Worm (Caenorhabditis elegans) whole organism, midembryonic: ENCODE measurements around the gene Y50D4A.4.
A peak's percentile ranks its signal among the peaks of the same experiment; 100 is the strongest.

Source experiments
- T22C8.4 ChIP-seq: fragments of 200-800 bp; sonication (Bioruptor generic); IDR thresholded peaks from 2 replicates; pipeline ENCODE4 v1.3.6; 2022; ENCODE audit warnings: missing genetic modification characterization, missing compliant biosample characterization
- cog-1 ChIP-seq: sonication (generic microtip); optimal IDR thresholded peaks from 2 replicates; lab custom pipeline; 2016; ENCODE audit warnings: missing genetic modification characterization, missing compliant biosample characterization
- flt-1 ChIP-seq: fragments of 200-800 bp; sonication (Bioruptor generic); IDR thresholded peaks from 2 replicates; pipeline ENCODE4 v1.3.6; 2022; ENCODE audit warnings: missing genetic modification characterization, missing compliant biosample characterization
- klf-2 ChIP-seq: fragments of 200-800 bp; sonication (Bioruptor generic); conservative IDR thresholded peaks from 2 replicates; pipeline ENCODE4 v1.3.6; 2022; ENCODE audit warnings: missing genetic modification reagents, missing genetic modification characterization, missing compliant biosample characterization
- med-1 ChIP-seq: sonication (generic microtip); optimal IDR thresholded peaks from 2 replicates; lab custom pipeline; 2017; ENCODE audit warnings: missing genetic modification characterization, mild to moderate bottlenecking, missing compliant biosample characterization, antibody characterized with exemption, missing genetic modification reagents; ENCODE audit not compliant: insufficient read depth
- ref-1 ChIP-seq: fragments of 200-800 bp; sonication (Bioruptor generic); conservative IDR thresholded peaks from 2 replicates; pipeline ENCODE4 v1.3.6; 2022; ENCODE audit warnings: missing genetic modification reagents, missing genetic modification characterization, missing compliant biosample characterization
- tab-1 ChIP-seq: fragments of 200-800 bp; sonication (Bioruptor generic); IDR thresholded peaks from 2 replicates; pipeline ENCODE4 v1.3.6; 2022; ENCODE audit warnings: missing genetic modification characterization, missing compliant biosample characterization
- ztf-23 ChIP-seq: fragments of 200-800 bp; sonication (Bioruptor generic); IDR thresholded peaks from 2 replicates; pipeline ENCODE4 v1.3.6; 2022; ENCODE audit warnings: missing genetic modification reagents, missing genetic modification characterization, missing compliant biosample characterization
- ztf-29 ChIP-seq: fragments of 200-800 bp; sonication (Bioruptor generic); IDR thresholded peaks from 2 replicates; pipeline ENCODE4 v1.3.6; 2022; ENCODE audit warnings: missing genetic modification reagents, missing genetic modification characterization, missing compliant biosample characterization

Y50D4A.4 gene

ce11 chrV:1195995-1196394, at the start of gene Y50D4A.4, which contains the start of gene wrb-1:
TSS of gene Y50D4A.4 (minus strand) at chrV:1196127.
TSS of gene wrb-1 (plus strand) at chrV:1196072.
- no peak for TF ChIP-seq ztf-23 (GFP tag; lab: Robert Waterston, UW)
- TF ChIP-seq klf-2: no peak
- no peak for TF ChIP-seq cog-1 (tag; lab: Kevin White, UChicago)
- TF ChIP-seq T22C8.4 (GFP tag; lab: Robert Waterston, UW): no peak
- no peak for TF ChIP-seq ztf-29 (GFP tag; lab: Robert Waterston, UW)
- no peak for TF ChIP-seq ref-1 (GFP tag; lab: Robert Waterston, UW)
- no peak for TF ChIP-seq med-1 (GFP tag; lab: Kevin White, UChicago)
- no peak for TF ChIP-seq flt-1
- TF ChIP-seq tab-1 (GFP tag; lab: Robert Waterston, UW): no peak

- TF ChIP-seq ztf-29 (GFP tag; lab: Robert Waterston, UW) (no peak), ztf-23 (GFP tag; lab: Robert Waterston, UW) (no peak), med-1 (GFP tag; lab: Kevin White, UChicago) (no peak), cog-1 (tag; lab: Kevin White, UChicago) (no peak), ref-1 (GFP tag; lab: Robert Waterston, UW) (no peak), tab-1 (GFP tag; lab: Robert Waterston, UW) (no peak), T22C8.4 (GFP tag; lab: Robert Waterston, UW) (no peak), klf-2 (no peak), flt-1 (no peak)
These were observed 48.2 kb upstream of the Y50D4A.4 start for ce11 chrV:1244021-1244708.

DNA sequence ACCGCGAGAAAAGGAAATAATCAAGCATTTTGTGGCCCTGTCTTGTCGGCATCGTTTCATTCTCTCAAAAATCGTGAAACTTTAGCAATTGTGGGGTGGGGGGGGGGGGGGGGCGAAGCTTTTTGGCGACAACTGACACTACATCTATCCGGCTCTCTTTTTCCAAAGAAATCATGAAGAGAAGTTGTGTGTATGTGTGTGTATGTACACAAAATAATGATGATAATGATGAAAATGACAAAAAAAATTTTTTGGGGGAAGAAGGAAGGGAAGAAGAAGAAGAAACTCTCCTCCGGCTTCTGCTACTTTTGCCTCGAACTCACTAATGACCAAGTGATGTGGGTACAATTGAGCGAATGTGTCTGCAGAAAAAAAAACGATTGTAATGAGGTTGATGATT, 47.1 kb upstream of the Y50D4A.4 start:
- TF ChIP-seq ztf-29 (GFP tag; lab: Robert Waterston, UW) (no peak), tab-1 (GFP tag; lab: Robert Waterston, UW) (no peak), flt-1 (no peak), T22C8.4 (GFP tag; lab: Robert Waterston, UW) (no peak), med-1 (GFP tag; lab: Kevin White, UChicago) (no peak), ztf-23 (GFP tag; lab: Robert Waterston, UW) (no peak), ref-1 (GFP tag; lab: Robert Waterston, UW) (no peak), cog-1 (tag; lab: Kevin White, UChicago) (no peak), klf-2 (no peak)

DNA sequence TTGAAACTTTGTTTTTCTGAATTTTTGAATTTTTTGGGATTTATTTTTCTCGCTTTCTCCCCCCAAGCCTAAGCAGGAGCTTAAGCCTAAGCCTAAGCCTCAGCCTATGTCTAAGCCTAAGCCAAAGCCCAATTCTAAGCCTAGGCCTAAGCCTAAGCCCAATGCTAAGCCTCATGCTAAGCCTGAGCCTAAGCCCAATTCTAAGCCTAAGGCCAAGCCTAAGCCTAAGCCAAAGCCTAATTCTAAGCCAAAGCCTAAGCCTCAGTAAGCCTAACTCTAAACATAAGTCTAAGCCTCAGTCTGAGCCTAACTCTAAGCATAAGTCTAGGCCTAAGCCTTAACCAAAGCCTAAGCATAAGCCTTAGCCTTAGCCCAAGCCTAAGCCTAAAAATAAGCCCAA, 46.5 kb upstream of the Y50D4A.4 start:
- TF ChIP-seq T22C8.4 (GFP tag; lab: Robert Waterston, UW) (no peak), klf-2 (0 out of 2 replicates have a peak, but pooled peaks have one; percentile 33)

ce11 chrV:1236333-1237068, 40.6 kb upstream of the Y50D4A.4 start:
- TF ChIP-seq klf-2: no peak
- TF ChIP-seq cog-1 (tag; lab: Kevin White, UChicago): no peak
- TF ChIP-seq ztf-23 (GFP tag; lab: Robert Waterston, UW): no peak
- TF ChIP-seq ref-1 (GFP tag; lab: Robert Waterston, UW): no peak
- peak; percentile 83; the same call in 1 of the 2 replicates for TF ChIP-seq ztf-29 (GFP tag; lab: Robert Waterston, UW)
- no peak for TF ChIP-seq T22C8.4 (GFP tag; lab: Robert Waterston, UW)

DNA sequence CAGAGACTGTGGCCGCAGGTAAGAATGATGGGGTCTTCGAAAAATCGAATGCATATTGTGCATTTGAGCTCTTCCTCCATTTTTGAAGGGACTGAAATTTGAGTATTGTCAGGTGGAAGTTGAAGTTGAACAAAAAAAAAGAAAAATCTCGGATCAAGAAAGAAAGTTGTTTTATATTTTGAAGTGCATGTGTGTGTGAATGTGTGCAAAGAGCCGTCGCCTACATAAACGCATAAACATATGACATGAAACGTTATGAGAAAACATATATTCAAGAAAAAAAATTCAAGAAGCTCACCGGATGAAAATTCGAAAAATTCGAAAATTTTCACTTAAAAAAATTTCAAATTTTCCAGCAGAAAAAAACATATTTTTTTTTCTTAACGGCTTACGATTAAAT, 39.4 kb upstream of the Y50D4A.4 start, which contains the start of gene madd-2:
Gene madd-2, minus strand, starts transcription at position 101 of the 400 bp plus-strand sequence.
- TF ChIP-seq T22C8.4 (GFP tag; lab: Robert Waterston, UW) (no peak), tab-1 (GFP tag; lab: Robert Waterston, UW) (no peak), ztf-23 (GFP tag; lab: Robert Waterston, UW) (no peak), cog-1 (tag; lab: Kevin White, UChicago) (no peak), flt-1 (no peak), med-1 (GFP tag; lab: Kevin White, UChicago) (no peak), klf-2 (no peak), ref-1 (GFP tag; lab: Robert Waterston, UW) (no peak), ztf-29 (GFP tag; lab: Robert Waterston, UW) (no peak)

ce11 chrV:1232574-1232973, 36.6 kb upstream of the Y50D4A.4 start:
- TF ChIP-seq med-1 (GFP tag; lab: Kevin White, UChicago) (no peak), T22C8.4 (GFP tag; lab: Robert Waterston, UW) (no peak), ztf-23 (GFP tag; lab: Robert Waterston, UW) (no peak), klf-2 (no peak), ref-1 (GFP tag; lab: Robert Waterston, UW) (no peak), tab-1 (GFP tag; lab: Robert Waterston, UW) (no peak), cog-1 (tag; lab: Kevin White, UChicago) (no peak)

DNA sequence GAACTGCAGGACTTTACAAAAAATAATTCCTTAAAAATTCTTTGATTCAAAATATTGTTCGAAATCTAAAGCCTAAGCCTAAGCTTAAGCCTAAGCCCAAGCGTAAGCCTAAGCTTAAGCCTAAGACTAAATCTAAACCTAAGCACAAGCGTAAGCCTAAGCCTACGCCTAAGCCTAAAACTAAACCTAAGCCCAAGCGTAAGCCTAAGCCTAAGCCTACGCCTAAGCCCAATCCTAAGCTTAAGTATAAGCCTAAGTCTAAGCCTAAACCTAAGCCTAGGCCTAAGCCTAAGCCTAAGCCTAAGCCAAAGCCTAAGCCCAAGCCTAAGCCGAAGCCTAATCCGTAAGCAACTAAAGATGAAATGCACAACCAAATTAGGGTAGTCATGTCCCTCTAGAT, 34.6 kb upstream of the Y50D4A.4 start:
- TF ChIP-seq ztf-29 (GFP tag; lab: Robert Waterston, UW) (peak; percentile 76; the same call in 1 of the 2 replicates), klf-2 (no peak)

- TF ChIP-seq T22C8.4 (GFP tag; lab: Robert Waterston, UW): no peak
These were observed 33.1 kb upstream of the Y50D4A.4 start for ce11 chrV:1228884-1229662.
